Worm (Caenorhabditis elegans): Measurements from ENCODE around the gene akt-1.

akt-1 gene

DNA sequence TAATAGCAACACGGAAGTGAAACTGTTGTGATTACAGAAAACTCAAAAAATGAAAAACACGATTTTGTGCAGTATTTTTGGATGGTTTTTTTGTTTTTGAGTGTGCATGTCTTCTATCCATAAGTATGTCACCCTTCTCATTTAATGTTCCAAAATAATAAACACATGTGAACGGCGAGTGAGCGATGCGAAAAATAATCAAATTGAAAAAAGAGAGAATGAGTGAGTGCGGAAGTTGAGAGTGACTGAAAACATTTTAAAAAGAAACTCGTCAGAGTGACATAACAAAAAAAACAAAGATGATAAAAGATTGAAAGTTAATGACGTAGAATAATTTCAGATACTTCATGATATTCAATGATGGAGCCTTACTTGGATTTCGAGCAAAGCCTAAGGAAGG lies 810 bp downstream of the akt-1 start:
- TF ChIP-seq rpc-1 (optimal IDR thresholded peaks at IDR 0.05) (no peak), rpc-1 (tag; optimal IDR thresholded peaks at IDR 0.05) (no peak)

DNA sequence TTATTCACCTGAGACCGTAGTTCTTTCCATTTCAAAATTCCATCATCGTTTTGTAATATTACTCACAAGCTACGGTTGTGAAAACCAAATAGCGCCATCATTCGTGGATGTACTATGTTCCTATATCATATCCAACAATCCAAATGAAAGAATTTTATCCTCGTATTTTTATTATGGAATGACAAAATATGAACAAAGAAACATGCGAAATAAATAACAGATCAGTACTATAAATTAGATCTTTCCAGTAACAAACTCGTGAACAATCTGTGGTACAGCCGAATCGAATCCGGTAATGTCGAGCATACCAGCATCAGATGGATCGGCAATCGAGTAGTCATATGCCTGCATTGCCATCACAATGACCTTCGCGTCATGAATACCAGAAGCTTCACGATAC lies 4.0 kb downstream of the akt-1 start:
- TF ChIP-seq gei-17 (GFP tag; optimal IDR thresholded peaks at IDR 0.05) (no peak), snpc-4 (GFP tag; optimal IDR thresholded peaks at IDR 0.05) (no peak), snpc-4 (tag; optimal IDR thresholded peaks at IDR 0.05) (no peak), hlh-26 (GFP tag; conservative IDR thresholded peaks at IDR 0.05) (no peak), akir-1 (GFP tag; optimal IDR thresholded peaks at IDR 0.05) (no peak), let-526 (GFP tag; IDR thresholded peaks at IDR 0.05) (no peak), madf-6 (GFP tag; IDR thresholded peaks at IDR 0.05) (0 out of 2 replicates have a peak, but pooled peaks have one; percentile 11), attf-3 (GFP tag; conservative IDR thresholded peaks at IDR 0.05) (no peak), Y53G8AR.9 (GFP tag; conservative IDR thresholded peaks at IDR 0.05) (no peak; the same call in 1 of the 2 replicates), egl-18 (GFP tag; IDR thresholded peaks at IDR 0.05) (no peak), Y95B8A.8 (GFP tag; IDR thresholded peaks at IDR 0.05) (peak; percentile 67; the same call in 1 of the 2 replicates), Y53F4B.3 (GFP tag; IDR thresholded peaks at IDR 0.05) (no peak), B0336.3 (GFP tag; IDR thresholded peaks at IDR 0.05) (peak; percentile 53; the same call in 1 of the 2 replicates), ama-1 (optimal IDR thresholded peaks at IDR 0.05) (no peak), ama-1 (GFP tag; optimal IDR thresholded peaks at IDR 0.05) (peak in 1 of 2 experiments; percentile 64), nhr-120 (GFP tag; IDR thresholded peaks at IDR 0.05) (no peak), bed-2 (GFP tag; IDR thresholded peaks at IDR 0.05) (no peak), F49E8.2 (tag; optimal IDR thresholded peaks at IDR 0.05; ENCODE audit: insufficient read depth) (peak; percentile 10), Y56A3A.18 (GFP tag; IDR thresholded peaks at IDR 0.05) (peak; percentile 44; the same call in 1 of the 2 replicates), cebp-1 (GFP tag; IDR thresholded peaks at IDR 0.05) (no peak; the same call in 1 of the 2 replicates), cebp-1 (tag; optimal IDR thresholded peaks at IDR 0.05) (peak; percentile 24), him-1 (tag; optimal IDR thresholded peaks at IDR 0.05) (peak; percentile 25), F37B4.10 (GFP tag; IDR thresholded peaks at IDR 0.05) (no peak), tbp1 (GFP tag; optimal IDR thresholded peaks at IDR 0.05) (no peak), dpff-1 (tag; optimal IDR thresholded peaks at IDR 0.05) (no peak)

DNA sequence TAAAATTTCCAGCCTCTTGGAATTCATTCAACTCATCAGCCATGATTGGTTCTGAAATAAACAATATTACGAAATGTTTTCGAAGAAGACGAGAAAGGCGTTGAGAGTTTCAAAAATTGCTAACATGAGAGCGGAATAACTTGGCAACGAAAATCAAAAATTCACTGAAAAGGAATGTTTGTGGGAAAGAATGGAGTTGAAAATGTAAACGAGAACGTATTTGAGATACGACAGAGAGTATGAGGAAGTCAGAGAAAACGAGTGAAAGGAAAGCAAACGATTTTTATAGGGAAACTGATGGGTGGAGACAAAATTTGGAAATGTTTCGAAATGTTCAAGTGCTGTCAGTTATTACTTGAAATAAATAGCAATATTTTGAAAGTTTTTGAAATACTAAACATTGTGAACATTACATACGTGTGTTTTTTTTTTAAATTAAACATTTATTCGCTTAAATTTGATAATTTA lies 6.3 kb downstream of the akt-1 start, which contains the start of gene rop-1:
TSS of gene rop-1 (minus strand) at position 51 of the 468 bp plus-strand sequence.
- peak; percentile 42 for TF ChIP-seq unc-62 (GFP tag; optimal IDR thresholded peaks at IDR 0.05)
- TF ChIP-seq T26A5.8 (tag; optimal IDR thresholded peaks at IDR 0.05) = no peak
- no peak for TF ChIP-seq mxl-1 (tag; optimal IDR thresholded peaks at IDR 0.05)
- TF ChIP-seq cebp-1 (GFP tag; IDR thresholded peaks at IDR 0.05) = 0 out of 2 replicates have a peak, but pooled peaks have one; percentile 31
- peak; percentile 87 for TF ChIP-seq cebp-1 (tag; optimal IDR thresholded peaks at IDR 0.05)
- no peak for TF ChIP-seq snpc-4 (GFP tag; optimal IDR thresholded peaks at IDR 0.05)
- peak in 1 of 4 experiments; percentile 8 for TF ChIP-seq snpc-4 (tag; optimal IDR thresholded peaks at IDR 0.05)
- TF ChIP-seq him-1 (tag; optimal IDR thresholded peaks at IDR 0.05) = no peak
- no peak for TF ChIP-seq ztf-22 (GFP tag; optimal IDR thresholded peaks at IDR 0.05)
- peak; percentile 38 for TF ChIP-seq nhr-80 (tag; optimal IDR thresholded peaks at IDR 0.05)

DNA sequence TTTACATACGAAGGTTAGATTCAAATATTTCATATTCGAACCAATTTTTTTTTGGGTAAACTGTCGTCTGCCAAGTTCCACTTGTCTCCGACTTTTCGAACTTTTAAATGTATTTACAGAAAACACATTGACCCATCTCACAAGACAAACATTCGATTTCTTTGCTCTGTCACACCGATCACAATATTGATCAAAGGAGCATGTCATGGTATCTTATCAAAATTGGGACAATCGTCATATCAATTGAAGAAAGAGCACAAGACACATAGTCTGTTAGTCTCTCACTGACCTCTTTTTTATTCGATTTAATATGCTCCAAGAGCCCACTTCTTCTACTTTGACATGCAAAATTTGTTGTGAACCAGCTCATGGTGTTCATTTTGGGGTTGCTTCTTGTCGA lies 7.3 kb downstream of the akt-1 start, which contains the start of gene nhr-232:
TSS of gene nhr-232 (plus strand) at position 121 of the 400 bp plus-strand sequence.
- TF ChIP-seq pha-4 (tag; optimal IDR thresholded peaks at IDR 0.05) = peak; percentile 31
- TF ChIP-seq unc-62 (GFP tag; optimal IDR thresholded peaks at IDR 0.05) = no peak
- no peak for TF ChIP-seq B0035.1 (tag; optimal IDR thresholded peaks at IDR 0.05)
- no peak for TF ChIP-seq cebp-1 (GFP tag; IDR thresholded peaks at IDR 0.05)
- TF ChIP-seq cebp-1 (tag; optimal IDR thresholded peaks at IDR 0.05) = peak; percentile 32
- TF ChIP-seq nhr-80 (tag; optimal IDR thresholded peaks at IDR 0.05) = peak; percentile 91
- no peak for TF ChIP-seq ztf-22 (GFP tag; optimal IDR thresholded peaks at IDR 0.05)

All from whole organism, young adult.